Fruit fly (Drosophila melanogaster) whole organism, embryonic: ENCODE data around the gene Oatp74D.

ENCODE experiments used
- Ada2b ChIP-seq: fragments of 200-800 bp; sonication (Bioruptor generic); IDR thresholded peaks from 2 replicates; pipeline ENCODE4 v1.3.6; 2022; ENCODE audit warnings: missing biosample characterization, missing genetic modification characterization
- CG10209 ChIP-seq: fragments of 200-800 bp; sonication (Bioruptor generic); optimal IDR thresholded peaks from 3 replicates; lab custom pipeline; 2017; ENCODE audit warnings: missing biosample characterization, mild to moderate bottlenecking, missing genetic modification characterization, missing genetic modification reagents
- CG10267 ChIP-seq: fragments of 200-800 bp; sonication (Bioruptor generic); optimal IDR thresholded peaks from 2 replicates; lab custom pipeline; 2018; ENCODE audit warnings: missing biosample characterization, mild to moderate bottlenecking, missing genetic modification characterization, moderate library complexity
- CG10274 ChIP-seq: fragments of 200-800 bp; sonication (Bioruptor generic); optimal IDR thresholded peaks from 3 replicates; lab custom pipeline; 2017; ENCODE audit warnings: missing biosample characterization, mild to moderate bottlenecking, missing genetic modification characterization
- CG10565 ChIP-seq: fragments of 200-800 bp; sonication (Bioruptor generic); optimal IDR thresholded peaks from 3 replicates; lab custom pipeline; 2016; ENCODE audit warnings: missing biosample characterization, mild to moderate bottlenecking, missing genetic modification characterization
- CG11247 ChIP-seq: fragments of 200-800 bp; sonication (Bioruptor generic); IDR thresholded peaks from 2 replicates; pipeline ENCODE4 v1.3.6; 2022; ENCODE audit warnings: missing biosample characterization, missing genetic modification characterization
- CG11504 ChIP-seq: fragments of 200-800 bp; sonication (Bioruptor generic); optimal IDR thresholded peaks from 3 replicates; lab custom pipeline; 2019; ENCODE audit warnings: missing biosample characterization, mild to moderate bottlenecking, missing genetic modification characterization, moderate library complexity
- CG11695 ChIP-seq: fragments of 200-800 bp; sonication (Bioruptor generic); IDR thresholded peaks from 3 replicates; pipeline ENCODE4 v1.3.6; 2022; ENCODE audit warnings: missing biosample characterization, missing genetic modification characterization
- CG12391 ChIP-seq: fragments of 200-800 bp; sonication (Bioruptor generic); optimal IDR thresholded peaks from 3 replicates; lab custom pipeline; 2018; ENCODE audit warnings: missing biosample characterization, mild to moderate bottlenecking, missing genetic modification characterization, moderate library complexity
- CG1602 ChIP-seq: fragments of 200-800 bp; sonication (Bioruptor generic); optimal IDR thresholded peaks from 3 replicates; lab custom pipeline; 2016; ENCODE audit warnings: missing biosample characterization, missing genetic modification characterization
- CG17385 ChIP-seq: fragments of 200-800 bp; sonication (Bioruptor generic); optimal IDR thresholded peaks from 3 replicates; lab custom pipeline; 2018; ENCODE audit warnings: missing biosample characterization, mild to moderate bottlenecking, missing genetic modification characterization
- CG17612 ChIP-seq: fragments of 200-800 bp; sonication (Bioruptor generic); IDR thresholded peaks from 2 replicates; pipeline ENCODE4 v1.3.6; 2022; ENCODE audit warnings: missing biosample characterization, missing genetic modification characterization
- CG18262 ChIP-seq: fragments of 200-800 bp; optimal IDR thresholded peaks from 3 replicates; lab custom pipeline; 2019; ENCODE audit warnings: missing biosample characterization, mild to moderate bottlenecking, missing genetic modification characterization, moderate library complexity
- CG2875 ChIP-seq: fragments of 200-800 bp; sonication (Bioruptor generic); optimal IDR thresholded peaks from 2 replicates; lab custom pipeline; 2017; ENCODE audit warnings: missing biosample characterization, mild to moderate bottlenecking, missing genetic modification characterization, missing genetic modification reagents
- CG30431 ChIP-seq: fragments of 200-800 bp; sonication (Bioruptor generic); optimal IDR thresholded peaks from 2 replicates; lab custom pipeline; 2017; ENCODE audit warnings: missing biosample characterization, missing genetic modification characterization
- CG5245 ChIP-seq: fragments of 200-800 bp; sonication (Bioruptor generic); optimal IDR thresholded peaks from 3 replicates; lab custom pipeline; 2016; ENCODE audit warnings: missing biosample characterization, missing genetic modification characterization
- CG6791 ChIP-seq: fragments of 200-800 bp; sonication (Bioruptor generic); IDR thresholded peaks from 3 replicates; pipeline ENCODE4 v1.3.6; 2022; ENCODE audit warnings: missing biosample characterization, missing genetic modification characterization; ENCODE audit not compliant: partially characterized antibody
- CG7556 ChIP-seq: fragments of 200-800 bp; sonication (Bioruptor generic); optimal IDR thresholded peaks from 2 replicates; lab custom pipeline; 2017; ENCODE audit warnings: missing biosample characterization, mild to moderate bottlenecking, missing genetic modification characterization
- CG8478 ChIP-seq: fragments of >200 bp; optimal IDR thresholded peaks from 2 replicates; lab custom pipeline; 2018
- CG8924 ChIP-seq: fragments of 200-800 bp; optimal IDR thresholded peaks from 3 replicates; lab custom pipeline; 2019; ENCODE audit warnings: missing biosample characterization, mild to moderate bottlenecking, missing genetic modification characterization, moderate library complexity
- CoRest ChIP-seq: fragments of 200-800 bp; sonication (Bioruptor generic); optimal IDR thresholded peaks from 3 replicates; lab custom pipeline; 2018; ENCODE audit warnings: missing biosample characterization, mild to moderate bottlenecking, missing genetic modification characterization, moderate library complexity
- Deaf1 ChIP-seq: fragments of 200-800 bp; optimal IDR thresholded peaks from 3 replicates; lab custom pipeline; 2019; ENCODE audit warnings: missing biosample characterization, mild to moderate bottlenecking, missing genetic modification characterization, moderate library complexity
- Elba2 ChIP-seq: fragments of 200-800 bp; sonication (Bioruptor generic); optimal IDR thresholded peaks from 3 replicates; lab custom pipeline; 2016; ENCODE audit warnings: missing biosample characterization, missing genetic modification characterization
- Hey ChIP-seq: fragments of 200-800 bp; sonication (Bioruptor generic); optimal IDR thresholded peaks from 3 replicates; lab custom pipeline; 2018; ENCODE audit warnings: missing biosample characterization, mild to moderate bottlenecking, missing genetic modification characterization
- Hr78 ChIP-seq, 2 experiments: fragments of 200-800 bp in 1 of 2; fragments of >200 bp in 1 of 2; sonication (Bioruptor generic) in 1 of 2; optimal IDR thresholded peaks; 2 replicates each; lab custom pipeline; 2017 to 2019; ENCODE audit warnings: missing biosample characterization in 2 of 2, missing genetic modification characterization in 2 of 2, mild to moderate bottlenecking in 1 of 2, moderate library complexity in 1 of 2
- Lim3 ChIP-seq: fragments of 200-800 bp; sonication (Bioruptor generic); IDR thresholded peaks from 2 replicates; pipeline ENCODE4 v1.3.6; 2022; ENCODE audit warnings: missing biosample characterization, missing genetic modification characterization
- Nf-YB ChIP-seq: fragments of 200-800 bp; sonication (Bioruptor generic); optimal IDR thresholded peaks from 3 replicates; lab custom pipeline; 2019; ENCODE audit warnings: missing biosample characterization, mild to moderate bottlenecking, missing genetic modification characterization, moderate library complexity
- NfI ChIP-seq: fragments of 200-800 bp; sonication (Bioruptor generic); optimal IDR thresholded peaks from 3 replicates; lab custom pipeline; 2018; ENCODE audit warnings: missing biosample characterization, mild to moderate bottlenecking, missing genetic modification characterization, moderate library complexity
- PHDP ChIP-seq: fragments of 200-800 bp; sonication (Bioruptor generic); optimal IDR thresholded peaks from 3 replicates; lab custom pipeline; 2018; ENCODE audit warnings: missing biosample characterization, mild to moderate bottlenecking, missing genetic modification characterization, moderate library complexity
- Side ChIP-seq: fragments of 200-800 bp; sonication (Bioruptor generic); optimal IDR thresholded peaks from 2 replicates; lab custom pipeline; 2016; ENCODE audit warnings: missing biosample characterization, missing genetic modification characterization
- Usf ChIP-seq: fragments of 200-800 bp; sonication (Bioruptor generic); optimal IDR thresholded peaks from 2 replicates; lab custom pipeline; 2017; ENCODE audit warnings: missing genotype, missing biosample characterization, missing genetic modification characterization
- YL-1 ChIP-seq: fragments of 200-800 bp; sonication (Bioruptor generic); optimal IDR thresholded peaks from 3 replicates; lab custom pipeline; 2017; ENCODE audit warnings: missing biosample characterization, mild to moderate bottlenecking, missing genetic modification characterization
- ash1 ChIP-seq: fragments of 200-800 bp; sonication (Bioruptor generic); optimal IDR thresholded peaks from 2 replicates; lab custom pipeline; 2018; ENCODE audit warnings: missing biosample characterization, mild to moderate bottlenecking, missing genetic modification characterization
- cas ChIP-seq: fragments of 200-800 bp; sonication (Bioruptor generic); IDR thresholded peaks from 2 replicates; pipeline ENCODE4 v1.3.6; 2022; ENCODE audit warnings: missing biosample characterization, missing genetic modification characterization
- chn ChIP-seq: fragments of 200-800 bp; sonication (Bioruptor generic); optimal IDR thresholded peaks from 2 replicates; lab custom pipeline; 2016; ENCODE audit warnings: missing biosample characterization, missing genetic modification characterization
- croc ChIP-seq: fragments of 200-800 bp; sonication (Bioruptor generic); conservative IDR thresholded peaks from 3 replicates; pipeline ENCODE4 v1.3.6; 2022; ENCODE audit warnings: missing biosample characterization, missing genetic modification characterization
- danr ChIP-seq: fragments of 200-800 bp; sonication (Bioruptor generic); IDR thresholded peaks from 2 replicates; pipeline ENCODE4 v1.3.6; 2022; ENCODE audit warnings: missing biosample characterization, missing genetic modification characterization
- dm ChIP-seq: fragments of 200-800 bp; sonication (Bioruptor generic); optimal IDR thresholded peaks from 3 replicates; lab custom pipeline; 2016; ENCODE audit warnings: missing biosample characterization, missing genetic modification characterization
- esg ChIP-seq: fragments of 200-800 bp; sonication (Bioruptor generic); conservative IDR thresholded peaks from 2 replicates; pipeline ENCODE4 v1.3.6; 2022; ENCODE audit warnings: missing biosample characterization, missing genetic modification characterization
- hb ChIP-seq: fragments of 200-800 bp; sonication (Bioruptor generic); IDR thresholded peaks from 3 replicates; pipeline ENCODE4 v1.3.6; 2022; ENCODE audit warnings: missing biosample characterization, missing genetic modification characterization; ENCODE audit not compliant: partially characterized antibody
- hbn ChIP-seq: fragments of 200-800 bp; sonication (Bioruptor generic); IDR thresholded peaks from 2 replicates; pipeline ENCODE4 v1.3.6; 2022; ENCODE audit warnings: missing biosample characterization, missing genetic modification characterization; ENCODE audit not compliant: partially characterized antibody
- jigr1 ChIP-seq: fragments of 200-800 bp; sonication (Bioruptor generic); IDR thresholded peaks from 3 replicates; pipeline ENCODE4 v1.3.6; 2022; ENCODE audit warnings: missing biosample characterization, missing genetic modification characterization
- jumu ChIP-seq: fragments of 200-800 bp; sonication (Bioruptor generic); optimal IDR thresholded peaks from 3 replicates; lab custom pipeline; 2016; ENCODE audit warnings: missing biosample characterization, missing genetic modification characterization
- onecut ChIP-seq: fragments of 200-800 bp; sonication (Bioruptor generic); IDR thresholded peaks from 2 replicates; pipeline ENCODE4 v1.3.6; 2022; ENCODE audit warnings: missing biosample characterization, missing genetic modification characterization
- ranshi ChIP-seq: fragments of 200-800 bp; sonication (Bioruptor generic); IDR thresholded peaks from 2 replicates; pipeline ENCODE4 v1.3.6; 2022; ENCODE audit warnings: missing biosample characterization, missing genetic modification characterization
- slou ChIP-seq: fragments of 200-800 bp; sonication (Bioruptor generic); optimal IDR thresholded peaks from 3 replicates; lab custom pipeline; 2016; ENCODE audit warnings: missing biosample characterization, missing genetic modification characterization
- so ChIP-seq: fragments of 200-800 bp; sonication (Bioruptor generic); IDR thresholded peaks from 3 replicates; pipeline ENCODE4 v1.3.6; 2022; ENCODE audit warnings: missing biosample characterization, missing genetic modification characterization
- zen2 ChIP-seq: fragments of 200-800 bp; sonication (Bioruptor generic); IDR thresholded peaks from 3 replicates; pipeline ENCODE4 v1.3.6; 2022; ENCODE audit warnings: missing biosample characterization, missing genetic modification characterization; ENCODE audit not compliant: partially characterized antibody
- zf30C ChIP-seq: fragments of 200-800 bp; sonication (Bioruptor generic); optimal IDR thresholded peaks from 3 replicates; lab custom pipeline; 2018; ENCODE audit warnings: missing biosample characterization, mild to moderate bottlenecking, missing genetic modification characterization
- zfh1 ChIP-seq: fragments of 200-800 bp; sonication (Bioruptor generic); IDR thresholded peaks from 3 replicates; pipeline ENCODE4 v1.3.6; 2022; ENCODE audit warnings: missing biosample characterization, missing genetic modification characterization

The Oatp74D gene

dm6 chr3L:17495266-17495961 lies 8.5 kb downstream of the Oatp74D start (continued):
- TF ChIP-seq ranshi (no peak), so (GFP tag; lab: Robert Waterston, UW) (no peak), CG17612 (GFP tag; lab: Robert Waterston, UW) (no peak), CG10274 (GFP tag; lab: Kevin White, UChicago) (no peak), zen2 (no peak), CG2875 (GFP tag; lab: Kevin White, UChicago) (no peak), CG10209 (GFP tag; lab: Kevin White, UChicago) (peak; percentile 9), croc (GFP tag; lab: Robert Waterston, UW) (peak; percentile 20; the same call in 1 of the 3 replicates), CG12391 (peak; percentile 52), CG11504 (tag; lab: Kevin White, UChicago) (peak; percentile 50), dm (GFP tag; lab: Kevin White, UChicago) (peak; percentile 9), danr (GFP tag; lab: Robert Waterston, UW) (0 out of 2 replicates have a peak, but pooled peaks have one; percentile 15), hbn (no peak), NfI (GFP tag; lab: Kevin White, UChicago) (no peak), CG1602 (GFP tag; lab: Kevin White, UChicago) (no peak), jumu (GFP tag; lab: Kevin White, UChicago) (no peak), CG5245 (peak; percentile 23), Hr78 (GFP tag; optimal IDR thresholded peaks at IDR 0.05; lab: Kevin White, UChicago) (peak in 1 of 2 experiments; percentile 50), Side (peak; percentile 13), CG17385 (peak; percentile 17), Lim3 (GFP tag; lab: Robert Waterston, UW) (no peak), Deaf1 (no peak), ash1 (GFP tag; lab: Kevin White, UChicago) (no peak), Elba2 (GFP tag; lab: Kevin White, UChicago) (no peak), onecut (GFP tag; lab: Robert Waterston, UW) (no peak), CG10565 (GFP tag; lab: Kevin White, UChicago) (no peak), zf30C (GFP tag; lab: Kevin White, UChicago) (no peak), CG7556 (GFP tag; lab: Kevin White, UChicago) (peak; percentile 18), Ada2b (GFP tag; lab: Robert Waterston, UW) (no peak), esg (no peak), slou (no peak), CG6791 (no peak), Nf-YB (GFP tag; lab: Kevin White, UChicago) (peak; percentile 40), cas (GFP tag; lab: Robert Waterston, UW) (no peak), CG18262 (tag; lab: Kevin White, UChicago) (peak; percentile 67), chn (GFP tag; lab: Kevin White, UChicago) (no peak), CG8924 (tag; lab: Kevin White, UChicago) (peak; percentile 19), YL-1 (GFP tag; lab: Kevin White, UChicago) (no peak), Usf (GFP tag; lab: Kevin White, UChicago) (no peak), jigr1 (GFP tag; lab: Robert Waterston, UW) (no peak), hb (GFP tag; lab: Robert Waterston, UW) (no peak), CG11247 (GFP tag; lab: Robert Waterston, UW) (no peak), CG8478 (no peak), CG30431 (peak; percentile 20), CG11695 (no peak), zfh1 (peak; percentile 54; the same call in 2 of the 3 replicates), CG10267 (tag; lab: Kevin White, UChicago) (peak; percentile 35), PHDP (tag; lab: Kevin White, UChicago) (peak; percentile 37), CoRest (tag; lab: Kevin White, UChicago) (no peak), Hey (tag; lab: Kevin White, UChicago) (no peak)
